Fruit fly (Drosophila melanogaster) whole organism, prepupa: ENCODE measurements around the gene Grx1.

ENCODE experiments used
- Blimp-1 ChIP-seq: fragments of 200-800 bp; sonication (Bioruptor generic); optimal IDR thresholded peaks from 3 replicates; lab custom pipeline; 2017; ENCODE audit warnings: missing biosample characterization, missing genetic modification characterization, mild to moderate bottlenecking, moderate library complexity, missing genetic modification reagents
- CG10631 ChIP-seq: fragments of 200-800 bp; sonication (Bioruptor generic); optimal IDR thresholded peaks from 2 replicates; lab custom pipeline; 2016; ENCODE audit warnings: missing biosample characterization, missing genetic modification characterization
- CG10669 ChIP-seq: fragments of 200-800 bp; sonication (Bioruptor generic); optimal IDR thresholded peaks from 3 replicates; lab custom pipeline; 2018; ENCODE audit warnings: missing biosample characterization, mild to moderate bottlenecking, missing genetic modification characterization, moderate library complexity
- CG11762 ChIP-seq: fragments of 200-800 bp; sonication (Bioruptor generic); optimal IDR thresholded peaks from 3 replicates; lab custom pipeline; 2016; ENCODE audit warnings: missing biosample characterization, missing genetic modification characterization; ENCODE audit not compliant: insufficient read depth
- CG11902 ChIP-seq: fragments of 200-800 bp; sonication (Bioruptor generic); optimal IDR thresholded peaks from 3 replicates; lab custom pipeline; 2016; ENCODE audit warnings: missing biosample characterization, missing genetic modification characterization
- CG15336 ChIP-seq: fragments of 200-800 bp; sonication (Bioruptor generic); IDR thresholded peaks from 2 replicates; pipeline ENCODE4 v1.3.6; 2022; ENCODE audit warnings: missing biosample characterization, missing genetic modification characterization
- CG16779 ChIP-seq: fragments of 200-800 bp; sonication (Bioruptor generic); optimal IDR thresholded peaks from 3 replicates; lab custom pipeline; 2017; ENCODE audit warnings: missing biosample characterization, mild to moderate bottlenecking, missing genetic modification characterization
- CG31627 ChIP-seq: fragments of 200-800 bp; sonication (Bioruptor generic); optimal IDR thresholded peaks from 3 replicates; lab custom pipeline; 2016; ENCODE audit warnings: missing biosample characterization, missing genetic modification characterization
- CG34406 ChIP-seq: fragments of 200-800 bp; sonication (Bioruptor generic); optimal IDR thresholded peaks from 3 replicates; lab custom pipeline; 2016; ENCODE audit warnings: missing biosample characterization, missing genetic modification characterization
- CG3919 ChIP-seq: fragments of 200-800 bp; sonication (Bioruptor generic); optimal IDR thresholded peaks from 3 replicates; lab custom pipeline; 2016; ENCODE audit warnings: missing biosample characterization, missing genetic modification characterization
- CG4318 ChIP-seq: fragments of 200-800 bp; sonication (Bioruptor generic); optimal IDR thresholded peaks from 3 replicates; lab custom pipeline; 2017; ENCODE audit warnings: missing biosample characterization, mild to moderate bottlenecking, missing genetic modification characterization
- CG6163 ChIP-seq: fragments of 200-800 bp; sonication (Bioruptor generic); IDR thresholded peaks from 3 replicates; pipeline ENCODE4 v1.3.6; 2022; ENCODE audit warnings: missing biosample characterization, missing genetic modification characterization
- CG6276 ChIP-seq: fragments of 200-800 bp; sonication (Bioruptor generic); optimal IDR thresholded peaks from 2 replicates; lab custom pipeline; 2017; ENCODE audit warnings: missing biosample characterization, mild to moderate bottlenecking, missing genetic modification characterization
- CG6792 ChIP-seq: fragments of 200-800 bp; sonication (Bioruptor generic); optimal IDR thresholded peaks from 3 replicates; lab custom pipeline; 2016; ENCODE audit warnings: missing biosample characterization, missing genetic modification characterization
- CG6808 ChIP-seq: fragments of 200-800 bp; sonication (Bioruptor generic); optimal IDR thresholded peaks from 3 replicates; lab custom pipeline; 2017; ENCODE audit warnings: missing biosample characterization, missing genetic modification characterization, mild to moderate bottlenecking, moderate library complexity, missing genetic modification reagents
- CG7368 ChIP-seq: fragments of 200-800 bp; sonication (Bioruptor generic); optimal IDR thresholded peaks from 3 replicates; lab custom pipeline; 2016; ENCODE audit warnings: missing biosample characterization, missing genetic modification characterization
- CG8119 ChIP-seq: fragments of 200-800 bp; sonication (Bioruptor generic); IDR thresholded peaks from 3 replicates; pipeline ENCODE4 v1.3.6; 2022; ENCODE audit warnings: missing biosample characterization, missing genetic modification characterization
- CG8319 ChIP-seq: fragments of 200-800 bp; sonication (Bioruptor generic); optimal IDR thresholded peaks from 3 replicates; lab custom pipeline; 2016; ENCODE audit warnings: missing biosample characterization, missing genetic modification characterization
- CG8632 ChIP-seq: fragments of 200-800 bp; sonication (Bioruptor generic); optimal IDR thresholded peaks from 3 replicates; lab custom pipeline; 2016; ENCODE audit warnings: missing biosample characterization, missing genetic modification characterization
- CG9139 ChIP-seq: fragments of 200-800 bp; sonication (Bioruptor generic); optimal IDR thresholded peaks from 3 replicates; lab custom pipeline; 2017; ENCODE audit warnings: missing biosample characterization, mild to moderate bottlenecking, missing genetic modification characterization
- Eip75B ChIP-seq: fragments of 200-800 bp; sonication (Bioruptor generic); optimal IDR thresholded peaks from 3 replicates; lab custom pipeline; 2016; ENCODE audit warnings: missing biosample characterization, missing genetic modification characterization
- Eip78C ChIP-seq: fragments of 200-800 bp; sonication (Bioruptor generic); peaks from one replicate; lab custom pipeline; 2016; ENCODE audit warnings: missing biosample characterization, missing genetic modification characterization
- Ets21C ChIP-seq: fragments of 200-800 bp; sonication (Bioruptor generic); optimal IDR thresholded peaks from 3 replicates; lab custom pipeline; 2016; ENCODE audit warnings: missing biosample characterization, missing genetic modification characterization
- Ets96B ChIP-seq: fragments of 200-800 bp; optimal IDR thresholded peaks from 2 replicates; lab custom pipeline; 2019; ENCODE audit warnings: missing biosample characterization, mild to moderate bottlenecking, missing genetic modification characterization, moderate library complexity
- Hr4 ChIP-seq: fragments of 200-800 bp; sonication (Bioruptor generic); optimal IDR thresholded peaks from 3 replicates; lab custom pipeline; 2016; ENCODE audit warnings: missing biosample characterization, missing genetic modification characterization
- Met ChIP-seq: fragments of 200-800 bp; sonication (Bioruptor generic); optimal IDR thresholded peaks from 3 replicates; lab custom pipeline; 2016; ENCODE audit warnings: missing biosample characterization, missing genetic modification characterization
- OdsH ChIP-seq: fragments of 200-800 bp; sonication (Bioruptor generic); optimal IDR thresholded peaks from 3 replicates; lab custom pipeline; 2016; ENCODE audit warnings: missing biosample characterization, missing genetic modification characterization
- Sox102F ChIP-seq: fragments of 200-800 bp; sonication (Bioruptor generic); optimal IDR thresholded peaks from 2 replicates; lab custom pipeline; 2016; ENCODE audit warnings: missing biosample characterization, mild to moderate bottlenecking, missing genetic modification characterization
- Sox14 ChIP-seq: fragments of 200-800 bp; sonication (Bioruptor generic); optimal IDR thresholded peaks from 3 replicates; lab custom pipeline; 2016; ENCODE audit warnings: missing biosample characterization, missing genetic modification characterization
- acj6 ChIP-seq: fragments of 200-800 bp; sonication (Bioruptor generic); optimal IDR thresholded peaks from 3 replicates; lab custom pipeline; 2016; ENCODE audit warnings: missing biosample characterization, missing genetic modification characterization
- dac ChIP-seq: fragments of 200-800 bp; sonication (Bioruptor generic); optimal IDR thresholded peaks from 2 replicates; lab custom pipeline; 2017; ENCODE audit warnings: missing biosample characterization, mild to moderate bottlenecking, missing genetic modification characterization
- eg ChIP-seq: fragments of 200-800 bp; sonication (Bioruptor generic); IDR thresholded peaks from 3 replicates; pipeline ENCODE4 v1.3.6; 2022; ENCODE audit warnings: missing biosample characterization, missing genetic modification characterization
- fd85E ChIP-seq: fragments of 200-800 bp; sonication (Bioruptor generic); optimal IDR thresholded peaks from 3 replicates; lab custom pipeline; 2016; ENCODE audit warnings: missing biosample characterization, missing genetic modification characterization
- fkh ChIP-seq: fragments of 200-800 bp; sonication (Bioruptor generic); optimal IDR thresholded peaks from 3 replicates; lab custom pipeline; 2017; ENCODE audit warnings: missing biosample characterization, mild to moderate bottlenecking, missing genetic modification characterization, moderate library complexity
- lz ChIP-seq: fragments of 200-800 bp; sonication (Bioruptor generic); optimal IDR thresholded peaks from 3 replicates; lab custom pipeline; 2016; ENCODE audit warnings: missing biosample characterization, missing genetic modification characterization
- net ChIP-seq: fragments of 200-800 bp; sonication (Bioruptor generic); optimal IDR thresholded peaks from 3 replicates; lab custom pipeline; 2016; ENCODE audit warnings: missing biosample characterization, missing genetic modification characterization
- pdm3 ChIP-seq: fragments of 200-800 bp; sonication (Bioruptor generic); optimal IDR thresholded peaks from 3 replicates; lab custom pipeline; 2016; ENCODE audit warnings: missing biosample characterization, missing genetic modification characterization
- salr ChIP-seq, 2 experiments: fragments of 200-800 bp; sonication (Bioruptor generic); optimal IDR thresholded peaks; 3 replicates each; lab custom pipeline; 2016 to 2018; ENCODE audit warnings: missing biosample characterization in 2 of 2, missing genetic modification characterization in 2 of 2, mild to moderate bottlenecking in 1 of 2
- spab ChIP-seq: fragments of 200-800 bp; sonication (Bioruptor generic); optimal IDR thresholded peaks from 2 replicates; lab custom pipeline; 2017; ENCODE audit warnings: missing biosample characterization, mild to moderate bottlenecking, missing genetic modification characterization, missing genetic modification reagents
- ss ChIP-seq, 2 experiments: fragments of 200-800 bp; sonication (Bioruptor generic); optimal IDR thresholded peaks; 2 replicates in 1 of 2; 3 replicates in 1 of 2; lab custom pipeline; 2017 to 2018; ENCODE audit warnings: mild to moderate bottlenecking in 2 of 2, missing biosample characterization in 2 of 2, missing genetic modification characterization in 2 of 2, moderate library complexity in 1 of 2
- svp ChIP-seq: fragments of 200-800 bp; sonication (Bioruptor generic); peaks from one replicate; lab custom pipeline; 2016; ENCODE audit warnings: missing biosample characterization, missing genetic modification characterization
- vri ChIP-seq: fragments of 200-800 bp; sonication (Bioruptor generic); optimal IDR thresholded peaks from 3 replicates; lab custom pipeline; 2016; ENCODE audit warnings: missing biosample characterization, mild to moderate bottlenecking, missing genetic modification characterization

Grx1 gene

DNA sequence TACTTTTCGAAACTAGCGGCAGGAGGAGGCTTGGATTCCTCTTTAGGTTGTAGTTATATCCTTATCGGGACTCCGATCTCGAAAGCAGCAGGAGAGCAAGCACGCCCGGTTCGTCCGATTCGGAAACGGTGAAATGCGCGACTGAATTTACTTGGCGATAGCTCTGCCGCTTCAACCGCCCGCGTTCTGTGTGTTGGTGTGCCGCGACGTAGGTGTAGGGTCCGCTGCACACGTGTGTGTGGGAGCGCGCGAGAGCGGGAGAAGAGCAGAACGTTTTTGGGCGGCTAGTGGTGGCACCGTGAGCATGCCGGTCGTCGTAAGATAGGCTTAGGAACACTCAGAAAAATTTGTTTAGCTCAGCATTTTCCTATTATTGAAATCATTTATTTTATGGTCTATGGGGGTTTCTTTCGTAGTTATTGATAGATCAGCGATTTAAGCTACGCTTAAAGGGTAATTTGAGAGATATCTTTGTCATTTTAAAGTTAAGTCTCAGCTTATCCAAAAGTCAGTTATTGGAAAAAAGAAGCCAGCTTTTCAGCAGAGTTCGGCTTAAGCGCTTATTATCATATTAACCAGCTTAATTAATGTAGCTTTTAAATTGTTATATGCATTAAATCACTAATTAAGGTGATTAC lies 28.5 kb upstream of the Grx1 start (continued):
- TF ChIP-seq vri (GFP tag; lab: Kevin White, UChicago) (peak; percentile 26), CG3919 (peak; percentile 36)

DNA sequence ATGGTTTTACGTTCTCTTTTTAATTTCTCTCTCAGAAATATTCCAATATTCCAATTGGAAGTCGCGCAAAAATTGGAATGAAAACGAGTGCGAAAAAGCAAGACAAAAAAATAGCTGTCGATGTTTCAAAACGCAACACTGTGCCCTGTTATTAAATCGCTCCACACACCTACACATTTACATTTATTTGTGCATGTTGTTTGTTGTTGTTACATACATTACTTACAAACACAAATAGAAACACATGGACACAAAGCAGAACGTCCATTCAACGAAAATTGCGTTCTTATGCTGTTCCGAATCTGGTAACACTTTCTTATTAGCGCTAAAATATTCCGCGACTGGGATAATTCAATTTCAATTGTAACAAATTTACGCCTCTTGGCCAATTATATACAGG lies 27.8 kb upstream of the Grx1 start:
- no peak for TF ChIP-seq Eip78C (GFP tag; lab: Kevin White, UChicago)

DNA sequence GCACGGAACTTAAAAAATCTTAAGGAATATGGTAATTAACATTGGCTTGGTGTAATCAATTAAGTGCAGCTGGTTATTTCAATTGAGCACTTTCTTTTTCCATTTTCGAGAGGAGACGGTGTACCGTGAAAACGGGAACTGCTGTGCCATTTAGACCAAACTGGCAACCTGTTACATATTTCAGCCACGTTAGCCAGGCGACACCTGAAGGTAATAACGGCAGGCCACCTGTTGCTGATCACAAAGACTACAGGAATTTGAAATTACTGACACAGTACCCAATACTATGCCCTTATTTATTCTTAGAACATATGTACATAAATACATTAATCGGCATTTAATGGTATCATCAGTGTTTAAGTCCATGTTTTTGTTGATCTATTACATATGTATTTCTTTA lies 26.8 kb upstream of the Grx1 start:
- TF ChIP-seq CG4318: no peak
- no peak for TF ChIP-seq CG7368
- TF ChIP-seq CG16779 (tag; lab: Kevin White, UChicago): no peak
- no peak for TF ChIP-seq CG6163 (GFP tag; lab: Robert Waterston, UW)
- TF ChIP-seq CG34406 (GFP tag; lab: Kevin White, UChicago): no peak
- no peak for TF ChIP-seq CG15336 (GFP tag; lab: Robert Waterston, UW)
- no peak for TF ChIP-seq Sox102F (GFP tag; lab: Kevin White, UChicago)
- TF ChIP-seq lz (GFP tag; lab: Kevin White, UChicago): no peak
- no peak for TF ChIP-seq CG6808 (GFP tag; lab: Kevin White, UChicago)
- TF ChIP-seq Ets96B (tag; lab: Kevin White, UChicago): no peak
- TF ChIP-seq Ets21C: no peak
- no peak for TF ChIP-seq spab (GFP tag; lab: Kevin White, UChicago)
- no peak for TF ChIP-seq pdm3 (GFP tag; lab: Kevin White, UChicago)
- no peak for TF ChIP-seq Blimp-1 (GFP tag; lab: Kevin White, UChicago)
- no peak for TF ChIP-seq fd85E (GFP tag; lab: Kevin White, UChicago)
- no peak for TF ChIP-seq CG8119 (GFP tag; lab: Robert Waterston, UW)
- no peak for TF ChIP-seq fkh (GFP tag; lab: Kevin White, UChicago)

DNA sequence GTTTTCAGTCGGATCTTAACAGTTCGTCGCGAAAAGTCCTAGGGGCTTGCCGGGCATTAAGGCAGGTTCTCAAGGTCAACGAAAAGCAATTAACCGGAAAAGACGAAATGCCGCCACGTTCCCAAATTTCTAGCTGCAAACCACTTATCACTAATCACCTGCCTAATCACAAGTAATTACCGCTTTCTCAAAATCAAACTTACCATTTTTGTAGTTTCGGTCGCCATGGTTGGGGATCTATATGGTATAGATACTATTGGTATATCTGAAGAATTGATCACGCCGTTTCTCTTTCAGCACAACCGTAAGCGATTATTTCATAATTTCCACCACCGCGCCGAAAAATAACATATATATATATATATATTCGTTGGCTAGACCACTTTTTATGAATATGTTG lies 23.2 kb upstream of the Grx1 start:
- TF ChIP-seq dac (GFP tag; lab: Kevin White, UChicago) (no peak), Sox14 (no peak), eg (GFP tag; lab: Robert Waterston, UW) (no peak), CG6163 (GFP tag; lab: Robert Waterston, UW) (no peak), salr (GFP tag; optimal IDR thresholded peaks at IDR 0.05; lab: Kevin White, UChicago) (no peak), CG4318 (no peak), CG8632 (no peak), CG3919 (no peak), CG10669 (GFP tag; lab: Kevin White, UChicago) (no peak), Ets21C (no peak), CG16779 (tag; lab: Kevin White, UChicago) (no peak), Eip75B (no peak)

DNA sequence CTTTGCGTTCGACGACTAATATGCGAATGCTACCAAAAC lies 23.0 kb upstream of the Grx1 start, which contains the start of gene Indy:
Gene Indy (minus strand): TSS at position 35 of the 39 bp plus-strand sequence.
- TF ChIP-seq CG9139 (GFP tag; lab: Kevin White, UChicago) (no peak), Sox14 (no peak), Met (GFP tag; lab: Kevin White, UChicago) (no peak), CG11902 (GFP tag; lab: Kevin White, UChicago) (no peak), Hr4 (GFP tag; lab: Kevin White, UChicago) (no peak)
- TF ChIP-seq, all 60 proteins: peak for 0

DNA sequence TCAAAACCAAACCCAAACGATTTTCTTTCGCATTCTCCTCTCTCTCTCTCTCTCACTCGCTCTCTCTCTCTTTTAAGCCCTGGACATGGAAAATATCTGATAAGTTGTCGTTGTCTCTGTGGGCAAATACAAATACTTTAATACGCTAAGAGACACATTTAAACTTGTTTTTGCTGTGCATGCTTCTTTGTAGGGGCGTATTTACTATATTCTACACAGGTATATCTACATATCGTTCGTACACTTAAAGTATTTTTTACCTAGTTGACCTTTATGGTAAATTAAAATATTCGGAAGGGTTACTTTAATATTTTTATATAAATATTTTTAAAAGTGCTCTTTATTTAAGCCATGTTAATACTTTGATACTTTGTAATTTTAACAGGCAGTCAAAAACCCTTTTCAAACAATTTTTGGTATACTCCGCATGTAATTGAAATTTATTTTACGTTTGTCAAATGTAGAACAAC lies 22.7 kb upstream of the Grx1 start:
- TF ChIP-seq CG10669 (GFP tag; lab: Kevin White, UChicago) (no peak), CG15336 (GFP tag; lab: Robert Waterston, UW) (0 out of 2 replicates have a peak, but pooled peaks have one; percentile 14), CG31627 (GFP tag; lab: Kevin White, UChicago) (no peak), salr (GFP tag; optimal IDR thresholded peaks at IDR 0.05; lab: Kevin White, UChicago) (no peak), acj6 (GFP tag; lab: Kevin White, UChicago) (no peak), Eip78C (GFP tag; lab: Kevin White, UChicago) (no peak), CG10631 (no peak), CG8319 (GFP tag; lab: Kevin White, UChicago) (no peak), OdsH (no peak), ss (GFP tag; optimal IDR thresholded peaks at IDR 0.05; lab: Kevin White, UChicago) (peak in 1 of 2 experiments; percentile 8), CG6792 (GFP tag; lab: Kevin White, UChicago) (no peak), CG6808 (GFP tag; lab: Kevin White, UChicago) (no peak), CG6276 (no peak), net (GFP tag; lab: Kevin White, UChicago) (no peak), Ets21C (no peak), CG11762 (GFP tag; lab: Kevin White, UChicago) (no peak), CG16779 (tag; lab: Kevin White, UChicago) (no peak), svp (GFP tag; lab: Kevin White, UChicago) (no peak), CG11902 (GFP tag; lab: Kevin White, UChicago) (no peak), vri (GFP tag; lab: Kevin White, UChicago) (no peak), dac (GFP tag; lab: Kevin White, UChicago) (no peak), CG9139 (GFP tag; lab: Kevin White, UChicago) (no peak), CG34406 (GFP tag; lab: Kevin White, UChicago) (no peak)
